Worm (Caenorhabditis elegans): ENCODE measurements around the gene cul-1.

DNA sequence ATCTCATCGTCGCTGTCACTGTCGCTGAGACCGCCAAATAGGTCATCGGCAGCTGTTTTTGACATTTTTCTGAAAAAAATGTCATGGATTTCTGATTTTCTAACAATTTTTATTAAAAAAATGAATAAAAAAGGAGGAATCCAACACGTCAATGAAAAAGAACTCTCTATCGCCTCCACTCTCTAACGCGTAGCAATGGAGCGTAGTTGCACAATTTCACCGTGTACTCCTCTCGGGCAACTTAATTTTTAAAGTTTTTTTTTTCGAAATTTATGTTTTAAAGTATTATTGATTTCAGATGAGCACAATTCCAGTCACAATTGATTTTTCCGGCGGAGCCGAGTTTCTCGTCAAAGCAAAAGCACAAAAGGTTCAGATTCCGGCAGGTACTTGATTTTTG, 34.1 kb downstream of the cul-1 start, which contains the start of the genes taf-11.3 and urm-1:
- TF ChIP-seq tbx-11 (GFP tag; IDR thresholded peaks at IDR 0.05) = no peak
- no peak for TF ChIP-seq ceh-13 (GFP tag; optimal IDR thresholded peaks at IDR 0.05)
- no peak for TF ChIP-seq pes-1 (GFP tag; IDR thresholded peaks at IDR 0.05)
- no peak for TF ChIP-seq tra-4 (tag; optimal IDR thresholded peaks at IDR 0.05)
- no peak for TF ChIP-seq B0310.2 (tag; optimal IDR thresholded peaks at IDR 0.05)
- no peak for TF ChIP-seq ama-1 (optimal IDR thresholded peaks at IDR 0.05)
- TF ChIP-seq ceh-36 (tag; optimal IDR thresholded peaks at IDR 0.05) = no peak

Data from whole organism, early embryonic.